Fruit fly (Drosophila melanogaster) whole organism, prepupa: ENCODE data around the gene cbt.

Source experiments
- Blimp-1 ChIP-seq: fragments of 200-800 bp; sonication (Bioruptor generic); optimal IDR thresholded peaks from 3 replicates; lab custom pipeline; 2017; ENCODE audit warnings: missing biosample characterization, missing genetic modification characterization, mild to moderate bottlenecking, moderate library complexity, missing genetic modification reagents
- CG10669 ChIP-seq: fragments of 200-800 bp; sonication (Bioruptor generic); optimal IDR thresholded peaks from 3 replicates; lab custom pipeline; 2018; ENCODE audit warnings: missing biosample characterization, mild to moderate bottlenecking, missing genetic modification characterization, moderate library complexity
- CG11294 ChIP-seq: fragments of 200-800 bp; sonication (Bioruptor generic); IDR thresholded peaks from 2 replicates; pipeline ENCODE4 v1.3.6; 2022; ENCODE audit warnings: missing biosample characterization, missing genetic modification characterization
- CG11762 ChIP-seq: fragments of 200-800 bp; sonication (Bioruptor generic); optimal IDR thresholded peaks from 3 replicates; lab custom pipeline; 2016; ENCODE audit warnings: missing biosample characterization, missing genetic modification characterization; ENCODE audit not compliant: insufficient read depth
- CG4318 ChIP-seq: fragments of 200-800 bp; sonication (Bioruptor generic); optimal IDR thresholded peaks from 3 replicates; lab custom pipeline; 2017; ENCODE audit warnings: missing biosample characterization, mild to moderate bottlenecking, missing genetic modification characterization
- CG6276 ChIP-seq: fragments of 200-800 bp; sonication (Bioruptor generic); optimal IDR thresholded peaks from 2 replicates; lab custom pipeline; 2017; ENCODE audit warnings: missing biosample characterization, mild to moderate bottlenecking, missing genetic modification characterization
- CG8632 ChIP-seq: fragments of 200-800 bp; sonication (Bioruptor generic); optimal IDR thresholded peaks from 3 replicates; lab custom pipeline; 2016; ENCODE audit warnings: missing biosample characterization, missing genetic modification characterization
- CG9139 ChIP-seq: fragments of 200-800 bp; sonication (Bioruptor generic); optimal IDR thresholded peaks from 3 replicates; lab custom pipeline; 2017; ENCODE audit warnings: missing biosample characterization, mild to moderate bottlenecking, missing genetic modification characterization
- Eip75B ChIP-seq: fragments of 200-800 bp; sonication (Bioruptor generic); optimal IDR thresholded peaks from 3 replicates; lab custom pipeline; 2016; ENCODE audit warnings: missing biosample characterization, missing genetic modification characterization
- Hr39 ChIP-seq: fragments of 200-800 bp; sonication (Bioruptor generic); optimal IDR thresholded peaks from 2 replicates; lab custom pipeline; 2016; ENCODE audit warnings: missing biosample characterization, missing genetic modification characterization
- Sox102F ChIP-seq: fragments of 200-800 bp; sonication (Bioruptor generic); optimal IDR thresholded peaks from 2 replicates; lab custom pipeline; 2016; ENCODE audit warnings: missing biosample characterization, mild to moderate bottlenecking, missing genetic modification characterization
- cyc ChIP-seq: fragments of 200-800 bp; sonication (Bioruptor generic); optimal IDR thresholded peaks from 3 replicates; lab custom pipeline; 2016; ENCODE audit warnings: missing biosample characterization, missing genetic modification characterization

dm6 chr2L:497657-498473 lies 18.4 kb upstream of the cbt start:
- TF ChIP-seq CG9139 (GFP tag; lab: Kevin White, UChicago) (no peak), CG4318 (GFP tag; lab: Kevin White, UChicago) (no peak), Eip75B (no peak), Hr39 (GFP tag; lab: Kevin White, UChicago) (no peak), CG11294 (GFP tag; lab: Robert Waterston, UW) (no peak), CG10669 (GFP tag; lab: Kevin White, UChicago) (no peak), Blimp-1 (GFP tag; lab: Kevin White, UChicago) (no peak), Sox102F (no peak), CG8632 (GFP tag; lab: Kevin White, UChicago) (no peak), CG6276 (GFP tag; lab: Kevin White, UChicago) (no peak), CG11762 (no peak), cyc (GFP tag; lab: Kevin White, UChicago) (no peak)
